Fruit fly (Drosophila melanogaster) whole organism, larva: Measurements from ENCODE around the gene CheA29a.

Source experiments
- noc ChIP-seq: fragments of 200-800 bp; sonication (Bioruptor generic); optimal IDR thresholded peaks from 3 replicates; lab custom pipeline; 2019; ENCODE audit warnings: missing biosample characterization, mild to moderate bottlenecking, missing genetic modification characterization, moderate library complexity

Gene CheA29a

DNA sequence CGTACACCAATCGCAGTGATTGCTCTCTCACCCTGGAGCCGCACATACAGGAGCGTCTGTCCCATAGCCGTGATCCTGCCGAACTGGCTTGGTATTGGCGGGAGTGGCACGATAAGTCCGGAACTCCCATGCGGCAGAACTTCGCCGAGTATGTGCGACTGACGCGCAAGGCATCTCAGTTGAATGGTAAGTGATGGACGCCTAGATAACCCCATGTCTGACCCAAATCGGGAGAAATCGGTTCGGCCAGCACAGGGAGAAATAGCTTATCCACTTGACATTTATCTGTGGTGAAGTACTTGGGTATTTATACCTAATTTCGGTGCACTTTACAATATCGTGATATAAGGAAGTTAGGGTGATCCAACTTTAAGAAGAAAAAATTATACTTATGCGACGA lies 45.6 kb downstream of the CheA29a start:
- no peak for TF ChIP-seq noc (tag; lab: Kevin White, UChicago)

DNA sequence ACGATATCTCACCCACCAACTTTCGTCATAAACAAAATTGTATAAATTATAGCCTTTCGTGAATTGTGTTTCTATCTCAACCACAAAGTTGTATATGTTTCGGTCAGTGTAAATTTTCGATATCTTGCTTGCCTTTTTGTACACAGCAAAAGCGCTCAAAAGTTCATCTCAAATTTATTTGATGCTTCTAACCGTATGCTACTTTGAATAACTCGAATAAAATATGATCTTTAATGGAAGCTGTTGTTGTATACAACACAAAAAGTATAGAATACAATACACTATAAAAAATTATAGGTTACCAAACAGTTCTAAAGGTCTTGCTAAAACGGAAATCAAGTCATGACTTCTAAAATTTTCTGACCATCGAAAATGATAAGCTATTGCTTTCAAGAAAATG lies 47.9 kb downstream of the CheA29a start:
- no peak for TF ChIP-seq noc (tag; lab: Kevin White, UChicago)
